Fruit fly (Drosophila melanogaster) whole organism, pupa: ENCODE results near the gene Cpr100A.

Experiments used
- CG12605 ChIP-seq: fragments of 200-800 bp; sonication (Bioruptor generic); IDR thresholded peaks from 2 replicates; pipeline ENCODE4 v1.3.6; 2022; ENCODE audit warnings: missing biosample characterization, missing genetic modification characterization
- CG13204 ChIP-seq: fragments of 200-800 bp; sonication (Bioruptor generic); optimal IDR thresholded peaks from 2 replicates; lab custom pipeline; 2018; ENCODE audit warnings: missing biosample characterization, mild to moderate bottlenecking, missing genetic modification characterization, moderate library complexity
- CG15710 ChIP-seq: fragments of 200-800 bp; sonication (Bioruptor generic); optimal IDR thresholded peaks from 2 replicates; lab custom pipeline; 2018; ENCODE audit warnings: missing biosample characterization, mild to moderate bottlenecking, missing genetic modification characterization, moderate library complexity
- CG17806 ChIP-seq: fragments of 200-800 bp; sonication (Bioruptor generic); optimal IDR thresholded peaks from 2 replicates; lab custom pipeline; 2018; ENCODE audit warnings: missing biosample characterization, mild to moderate bottlenecking, missing genetic modification characterization, moderate library complexity
- CG32121 ChIP-seq: fragments of 200-800 bp; sonication (Bioruptor generic); IDR thresholded peaks from 2 replicates; pipeline ENCODE4 v1.3.6; 2022; ENCODE audit warnings: missing biosample characterization, missing genetic modification characterization
- CG34367 ChIP-seq: fragments of 200-800 bp; sonication (Bioruptor generic); optimal IDR thresholded peaks from 2 replicates; lab custom pipeline; 2018; ENCODE audit warnings: missing biosample characterization, mild to moderate bottlenecking, missing genetic modification characterization
- CG4496 ChIP-seq: fragments of 200-800 bp; sonication (Bioruptor generic); IDR thresholded peaks from 3 replicates; pipeline ENCODE4 v1.3.6; 2022; ENCODE audit warnings: missing biosample characterization, missing genetic modification characterization
- EcR ChIP-seq: fragments of 200-800 bp; sonication (Bioruptor generic); optimal IDR thresholded peaks from 3 replicates; lab custom pipeline; 2019; ENCODE audit warnings: missing biosample characterization, missing genetic modification characterization, mild to moderate bottlenecking, moderate library complexity, missing genetic modification reagents
- Pif1B ChIP-seq: fragments of 200-800 bp; sonication (Bioruptor generic); optimal IDR thresholded peaks from 3 replicates; lab custom pipeline; 2016; ENCODE audit warnings: missing biosample characterization, missing genetic modification characterization
- Snoo ChIP-seq: fragments of 200-800 bp; sonication (Bioruptor generic); optimal IDR thresholded peaks from 3 replicates; lab custom pipeline; 2017; ENCODE audit warnings: missing biosample characterization, mild to moderate bottlenecking, missing genetic modification characterization, inconsistent platforms

dm6 chr3R:30828433-30829034 is 38.8 kb upstream of the Cpr100A start:
- TF ChIP-seq CG17806 (tag; lab: Kevin White, UChicago) (no peak), CG12605 (GFP tag; lab: Robert Waterston, UW) (no peak), CG32121 (GFP tag; lab: Robert Waterston, UW) (0 out of 2 replicates have a peak, but pooled peaks have one; percentile 34), Pif1B (no peak), EcR (no peak), CG13204 (no peak), CG34367 (tag; lab: Kevin White, UChicago) (no peak), CG4496 (GFP tag; lab: Robert Waterston, UW) (no peak), CG15710 (tag; lab: Kevin White, UChicago) (peak; percentile 1), Snoo (peak; percentile 7)
